Fruit fly (Drosophila melanogaster) S2 (cell line): ENCODE data around the gene CG15564.

Experiments used
- CG8478 ChIP-seq: fragments of >200 bp; optimal IDR thresholded peaks from 2 replicates; lab custom pipeline; 2018
- CTCF ChIP-seq, 2 experiments: fragments of >200 bp; optimal IDR thresholded peaks; 2 replicates each; lab custom pipeline; 2018

DNA sequence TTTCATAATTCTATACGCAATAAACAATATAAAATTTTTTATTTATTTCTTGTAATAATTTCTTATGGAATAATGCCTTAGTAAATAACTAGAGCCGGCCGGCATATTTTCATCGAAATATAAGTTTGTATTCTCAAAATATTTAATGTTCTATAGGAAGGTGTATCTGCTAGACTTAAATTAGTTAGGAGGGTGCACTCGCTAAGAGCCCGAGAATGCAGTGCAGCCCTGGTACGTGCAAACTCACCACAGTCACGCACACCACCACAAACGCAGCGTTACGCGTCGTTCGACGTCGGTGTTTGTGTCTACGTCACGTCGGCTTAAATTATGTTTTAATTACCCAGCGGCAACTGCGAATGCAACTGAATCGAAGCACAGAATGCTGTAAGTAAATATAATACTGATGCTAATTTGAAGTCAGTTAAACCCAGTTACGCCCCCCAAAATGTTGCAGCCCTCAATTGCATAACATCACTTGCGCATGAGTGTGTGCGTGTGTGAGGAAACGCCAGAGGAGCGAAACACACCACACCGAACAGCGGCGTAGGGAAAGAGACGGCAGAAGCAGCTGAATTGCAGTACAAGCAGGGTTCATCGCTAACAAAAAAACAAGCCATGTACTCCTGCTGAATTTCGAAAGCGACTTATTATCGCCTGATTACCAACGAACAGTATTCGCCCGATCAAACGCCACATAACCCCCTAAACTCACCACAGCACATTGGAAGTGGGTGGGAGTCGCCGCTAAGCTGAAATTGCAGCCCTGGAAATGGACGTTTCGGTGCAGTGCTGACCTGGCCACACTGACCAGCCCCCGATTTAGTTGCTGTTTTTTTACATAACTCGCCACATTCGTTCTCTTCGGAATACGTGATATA, 14.5 kb downstream of the CG15564 start, which contains the start of gene CG12054:
- TF ChIP-seq CG8478 (lab: Kevin White, UChicago) = no peak
- peak; percentile 55 to 58 for TF ChIP-seq CTCF (optimal IDR thresholded peaks at IDR 0.05; lab: Kevin White, UChicago)
